Worm (Caenorhabditis elegans) whole organism, L3 larva: Measurements from ENCODE around the gene ZK836.3.

Experiments used
- aly-2 ChIP-seq: fragments of 150-350 bp; optimal IDR thresholded peaks from 2 replicates; lab custom pipeline; 2014; ENCODE audit warnings: missing biosample characterization, missing genetic modification characterization
- ama-1 ChIP-seq: fragments of 150-350 bp; optimal IDR thresholded peaks from 2 replicates; lab custom pipeline; 2018
- ceh-16 ChIP-seq: sonication (generic microtip); optimal IDR thresholded peaks from 2 replicates; lab custom pipeline; 2017; ENCODE audit warnings: missing biosample characterization, missing genetic modification characterization
- ceh-9 ChIP-seq: sonication (generic microtip); optimal IDR thresholded peaks from 2 replicates; lab custom pipeline; 2018; ENCODE audit warnings: missing biosample characterization, missing genetic modification characterization
- daf-12 ChIP-seq: fragments of 150-350 bp; optimal IDR thresholded peaks from 2 replicates; lab custom pipeline; 2014; ENCODE audit warnings: missing biosample characterization, missing genetic modification reagents, missing genetic modification characterization
- egl-5 ChIP-seq: fragments of 150-350 bp; optimal IDR thresholded peaks from 2 replicates; lab custom pipeline; 2017; ENCODE audit warnings: missing biosample characterization, missing genetic modification reagents, missing genetic modification characterization, inconsistent platforms
- elt-2 ChIP-seq: sonication (generic microtip); optimal IDR thresholded peaks from 2 replicates; lab custom pipeline; 2016; ENCODE audit warnings: missing genetic modification reagents, mild to moderate bottlenecking, missing genetic modification characterization, missing compliant biosample characterization
- elt-3 ChIP-seq, 3 experiments: fragments of 150-350 bp in 1 of 3; sonication (generic microtip) in 2 of 3; optimal IDR thresholded peaks; 2 replicates in 2 of 3; 4 replicates in 1 of 3; lab custom pipeline; 2014 to 2017; ENCODE audit warnings: missing biosample characterization in 3 of 3, missing genetic modification characterization in 3 of 3
- eor-1 ChIP-seq, 2 experiments: fragments of 150-350 bp; optimal IDR thresholded peaks; 2 replicates each; lab custom pipeline; 2014 to 2018; ENCODE audit warnings: missing biosample characterization in 2 of 2, missing genetic modification characterization in 2 of 2
- fkh-10 ChIP-seq: sonication (generic microtip); optimal IDR thresholded peaks from 2 replicates; lab custom pipeline; 2017; ENCODE audit warnings: missing biosample characterization, missing genetic modification reagents, missing genetic modification characterization
- fkh-2 ChIP-seq: fragments of 150-350 bp; optimal IDR thresholded peaks from 2 replicates; lab custom pipeline; 2014; ENCODE audit warnings: missing biosample characterization, missing genetic modification reagents, missing genetic modification characterization
- hmg-11 ChIP-seq: sonication (generic microtip); optimal IDR thresholded peaks from 2 replicates; lab custom pipeline; 2016; ENCODE audit warnings: missing genetic modification characterization, missing compliant biosample characterization
- lin-15B ChIP-seq: fragments of 150-350 bp; optimal IDR thresholded peaks from 2 replicates; lab custom pipeline; 2014; ENCODE audit warnings: missing biosample characterization, missing genetic modification characterization
- lin-39 ChIP-seq: fragments of 150-350 bp; optimal IDR thresholded peaks from 2 replicates; lab custom pipeline; 2018; ENCODE audit warnings: missing biosample characterization, missing genetic modification reagents, missing genetic modification characterization
- mdl-1 ChIP-seq: fragments of 150-350 bp; optimal IDR thresholded peaks from 2 replicates; lab custom pipeline; 2014; ENCODE audit warnings: missing biosample characterization, missing genetic modification characterization
- mml-1 ChIP-seq: fragments of 150-350 bp; sonication (generic microtip); optimal IDR thresholded peaks from 3 replicates; lab custom pipeline; 2014; ENCODE audit warnings: missing biosample characterization, missing genetic modification characterization
- nfya-1 ChIP-seq: sonication (generic microtip); optimal IDR thresholded peaks from 2 replicates; lab custom pipeline; 2017; ENCODE audit warnings: missing genetic modification characterization, mild to moderate bottlenecking, missing compliant biosample characterization, antibody characterized with exemption, moderate library complexity; ENCODE audit not compliant: insufficient read depth
- nhr-11 ChIP-seq: fragments of 150-350 bp; optimal IDR thresholded peaks from 2 replicates; lab custom pipeline; 2014; ENCODE audit warnings: missing biosample characterization, missing genetic modification characterization
- nhr-12 ChIP-seq: fragments of 150-350 bp; optimal IDR thresholded peaks from 2 replicates; lab custom pipeline; 2014; ENCODE audit warnings: missing biosample characterization, missing genetic modification characterization
- nhr-23 ChIP-seq: fragments of 150-350 bp; optimal IDR thresholded peaks from 2 replicates; lab custom pipeline; 2014; ENCODE audit warnings: missing biosample characterization, missing genetic modification reagents, missing genetic modification characterization
- nhr-237 ChIP-seq: fragments of 150-350 bp; optimal IDR thresholded peaks from 2 replicates; lab custom pipeline; 2014; ENCODE audit warnings: missing biosample characterization, missing genetic modification characterization
- nhr-25 ChIP-seq: sonication (generic microtip); optimal IDR thresholded peaks from 2 replicates; lab custom pipeline; 2017; ENCODE audit warnings: missing biosample characterization, missing genetic modification characterization
- nhr-43 ChIP-seq: sonication (generic microtip); optimal IDR thresholded peaks from 2 replicates; lab custom pipeline; 2016; ENCODE audit warnings: mild to moderate bottlenecking, missing genetic modification characterization, missing compliant biosample characterization; ENCODE audit not compliant: poor library complexity, severe bottlenecking
- nhr-67 ChIP-seq: fragments of 150-350 bp; optimal IDR thresholded peaks from 2 replicates; lab custom pipeline; 2014; ENCODE audit warnings: missing biosample characterization, missing genetic modification characterization
- nhr-77 ChIP-seq: fragments of 150-350 bp; optimal IDR thresholded peaks from 2 replicates; lab custom pipeline; 2014; ENCODE audit warnings: missing biosample characterization, missing genetic modification characterization
- pha-4 ChIP-seq: fragments of 150-350 bp; optimal IDR thresholded peaks from 2 replicates; lab custom pipeline; 2014; ENCODE audit warnings: missing biosample characterization, missing genetic modification reagents, missing genetic modification characterization
- pqm-1 ChIP-seq: fragments of 150-350 bp; optimal IDR thresholded peaks from 2 replicates; lab custom pipeline; 2017; ENCODE audit warnings: missing biosample characterization, missing genetic modification characterization, inconsistent platforms
- snpc-4 ChIP-seq: fragments of 150-350 bp; optimal IDR thresholded peaks from 2 replicates; lab custom pipeline; 2014; ENCODE audit warnings: missing biosample characterization, missing genetic modification characterization
- unc-62 ChIP-seq: fragments of 150-350 bp; sonication (generic microtip); optimal IDR thresholded peaks from 4 replicates; lab custom pipeline; 2014; ENCODE audit warnings: missing biosample characterization, missing genetic modification reagents, missing genetic modification characterization
- zag-1 ChIP-seq: fragments of 150-350 bp; optimal IDR thresholded peaks from 2 replicates; lab custom pipeline; 2014; ENCODE audit warnings: missing biosample characterization, missing genetic modification characterization
- ztf-11 ChIP-seq: fragments of 150-350 bp; optimal IDR thresholded peaks from 2 replicates; lab custom pipeline; 2014; ENCODE audit warnings: missing biosample characterization, missing genetic modification characterization
- ztf-4 ChIP-seq: fragments of 150-350 bp; optimal IDR thresholded peaks from 2 replicates; lab custom pipeline; 2014; ENCODE audit warnings: missing biosample characterization, missing genetic modification characterization

Gene ZK836.3

DNA sequence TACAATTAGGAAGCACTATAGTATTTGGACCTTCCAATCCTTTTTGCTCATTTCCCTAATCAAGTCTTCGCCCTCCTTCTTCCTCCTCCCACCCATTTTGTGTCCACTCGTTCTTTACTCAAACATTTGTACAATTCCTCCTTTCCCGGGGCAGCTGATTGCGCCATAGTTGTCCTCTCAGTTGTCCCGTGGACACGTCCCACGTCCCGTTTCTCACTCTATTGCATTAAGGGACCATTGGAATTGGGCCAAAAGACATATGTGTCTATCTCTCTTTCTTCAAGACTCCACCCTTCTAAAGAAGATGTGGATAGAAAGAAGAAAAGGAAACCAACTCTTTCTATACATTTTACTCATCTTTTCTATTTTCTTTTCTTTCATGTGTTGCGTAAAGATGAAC lies 15.3 kb upstream of the ZK836.3 start:
- no peak for TF ChIP-seq hmg-11 (tag; lab: Kevin White, UChicago)
- TF ChIP-seq lin-39 (tag; lab: Kevin White, UChicago) = no peak
- no peak for TF ChIP-seq ztf-4
- TF ChIP-seq nhr-23 (tag; lab: Kevin White, UChicago) = no peak
- no peak for TF ChIP-seq nhr-11 (tag; lab: Kevin White, UChicago)
- TF ChIP-seq fkh-10 (GFP tag; lab: Kevin White, UChicago) = peak; percentile 30
- TF ChIP-seq nhr-77 = no peak
- no peak for TF ChIP-seq fkh-2
- no peak for TF ChIP-seq pha-4 (tag; lab: Kevin White, UChicago)
- TF ChIP-seq nhr-237 (tag; lab: Kevin White, UChicago) = no peak
- TF ChIP-seq mml-1 = no peak
- TF ChIP-seq nhr-25 (tag; lab: Kevin White, UChicago) = no peak
- TF ChIP-seq ceh-9 (tag; lab: Kevin White, UChicago) = no peak
- TF ChIP-seq eor-1 (tag; optimal IDR thresholded peaks at IDR 0.05; lab: Kevin White, UChicago) = no peak
- no peak for TF ChIP-seq egl-5 (tag; lab: Kevin White, UChicago)
- TF ChIP-seq ztf-11 = no peak
- no peak for TF ChIP-seq snpc-4 (tag; lab: Kevin White, UChicago)
- peak; percentile 11 for TF ChIP-seq nfya-1 (tag; lab: Kevin White, UChicago)

DNA sequence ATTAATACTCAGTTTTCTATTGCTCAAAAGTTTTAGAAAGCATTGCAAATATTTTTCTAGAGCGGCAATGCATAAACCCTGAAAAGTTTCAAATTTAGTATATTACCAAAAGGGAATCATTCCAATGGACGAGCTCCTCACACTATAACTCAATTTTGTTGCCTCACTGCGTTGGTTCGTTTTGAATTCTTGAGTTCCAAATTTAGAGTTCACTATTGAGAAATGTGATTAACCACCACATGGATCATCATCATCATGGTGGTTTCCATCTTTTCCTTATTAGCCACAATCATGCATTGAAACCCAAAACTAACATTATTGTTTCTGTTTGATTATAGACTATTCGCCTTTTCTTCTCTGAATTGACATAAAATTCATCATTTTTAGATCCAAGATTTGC lies 14.2 kb upstream of the ZK836.3 start:
- TF ChIP-seq ceh-16 (no peak), nhr-67 (tag; lab: Kevin White, UChicago) (no peak), nhr-23 (tag; lab: Kevin White, UChicago) (no peak), elt-3 (tag; optimal IDR thresholded peaks at IDR 0.05; lab: Kevin White, UChicago) (no peak)

DNA sequence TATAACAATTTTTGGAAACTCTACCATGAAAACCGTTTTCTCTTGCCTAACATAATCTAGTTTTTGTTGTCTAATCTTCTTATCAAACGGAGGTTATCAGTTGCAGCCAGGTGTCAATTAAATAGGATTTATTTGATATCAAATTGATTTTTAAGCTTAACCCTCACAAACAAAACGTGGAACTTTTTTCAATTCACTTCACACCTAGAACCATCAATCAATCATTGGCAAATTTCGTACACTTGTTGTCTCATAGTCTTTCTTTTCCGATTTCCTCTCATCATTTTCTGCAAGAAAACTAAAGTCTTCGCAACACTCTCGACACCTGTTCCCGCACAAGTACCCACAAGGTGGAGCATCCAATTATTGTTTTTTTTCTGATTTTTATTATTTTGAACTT lies 12.9 kb upstream of the ZK836.3 start:
- TF ChIP-seq mdl-1 (tag; lab: Kevin White, UChicago) (no peak), elt-2 (tag; lab: Kevin White, UChicago) (peak; percentile 44), nhr-77 (no peak), daf-12 (tag; lab: Kevin White, UChicago) (no peak), pqm-1 (no peak), ama-1 (lab: Kevin White, UChicago) (no peak), fkh-2 (no peak), fkh-10 (GFP tag; lab: Kevin White, UChicago) (no peak)
- TF ChIP-seq, all 47 proteins: peak for 1

- TF ChIP-seq nhr-25 (tag; lab: Kevin White, UChicago) (peak; percentile 16), pha-4 (tag; lab: Kevin White, UChicago) (no peak), nhr-23 (tag; lab: Kevin White, UChicago) (peak; percentile 77), nhr-43 (tag; lab: Kevin White, UChicago) (peak; percentile 82), hmg-11 (tag; lab: Kevin White, UChicago) (no peak), elt-3 (tag; optimal IDR thresholded peaks at IDR 0.05; lab: Kevin White, UChicago) (peak in 1 of 3 experiments; percentile 55)
Observed at ce11 chrV:12199474-12199873, 3.7 kb upstream of the ZK836.3 start.

- TF ChIP-seq nhr-12 (tag; lab: Kevin White, UChicago) = no peak
Observed at ce11 chrV:12198545-12198944, 2.8 kb upstream of the ZK836.3 start, which contains the start of gene lon-3. TSS of gene lon-3 (minus strand) at chrV:12198645.

DNA sequence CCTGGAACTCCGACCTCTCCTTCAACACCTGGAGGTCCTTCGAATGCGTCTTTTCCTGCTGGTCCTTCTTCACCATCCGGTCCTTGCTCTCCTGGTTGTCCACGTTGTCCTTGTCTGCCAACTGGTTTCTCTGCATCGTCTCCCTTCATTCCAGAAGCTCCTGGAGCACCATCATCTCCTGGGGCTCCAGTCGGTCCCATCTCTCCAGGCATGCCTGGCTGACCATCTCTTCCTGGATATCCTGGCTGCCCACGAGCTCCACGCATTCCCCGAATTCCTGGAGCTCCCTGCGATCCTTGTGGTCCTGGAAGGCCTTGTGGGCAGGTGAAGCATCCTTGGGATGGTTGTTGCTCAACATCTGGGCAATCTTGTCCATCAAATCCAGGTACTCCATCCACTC lies 2.0 kb upstream of the ZK836.3 start:
- TF ChIP-seq aly-2 (tag; lab: Kevin White, UChicago) (no peak), nhr-77 (no peak), pqm-1 (no peak), zag-1 (tag; lab: Kevin White, UChicago) (no peak), lin-15B (tag; lab: Kevin White, UChicago) (no peak), hmg-11 (tag; lab: Kevin White, UChicago) (no peak), unc-62 (GFP tag; lab: Kevin White, UChicago) (no peak)
